Fruit fly (Drosophila melanogaster) whole organism, embryonic: Measurements from ENCODE around the gene CG13364.

Experiments
- ATbp ChIP-seq: fragments of 200-800 bp; sonication (Bioruptor generic); optimal IDR thresholded peaks from 2 replicates; lab custom pipeline; 2017; ENCODE audit warnings: missing biosample characterization, mild to moderate bottlenecking, missing genetic modification characterization, missing genetic modification reagents
- BtbVII ChIP-seq: fragments of 200-800 bp; sonication (Bioruptor generic); optimal IDR thresholded peaks from 3 replicates; lab custom pipeline; 2017; ENCODE audit warnings: missing biosample characterization, mild to moderate bottlenecking, missing genetic modification characterization
- Bteb2 ChIP-seq: fragments of 200-800 bp; sonication (Bioruptor generic); optimal IDR thresholded peaks from 2 replicates; lab custom pipeline; 2016; ENCODE audit warnings: missing biosample characterization, missing genetic modification characterization
- CG10267 ChIP-seq: fragments of 200-800 bp; sonication (Bioruptor generic); optimal IDR thresholded peaks from 2 replicates; lab custom pipeline; 2018; ENCODE audit warnings: missing biosample characterization, mild to moderate bottlenecking, missing genetic modification characterization, moderate library complexity
- CG10366 ChIP-seq: fragments of 200-800 bp; sonication (Bioruptor generic); IDR thresholded peaks from 2 replicates; pipeline ENCODE4 v1.3.6; 2022; ENCODE audit warnings: missing biosample characterization, missing genetic modification characterization
- CG11398 ChIP-seq: fragments of 200-800 bp; sonication (Bioruptor generic); optimal IDR thresholded peaks from 2 replicates; lab custom pipeline; 2016; ENCODE audit warnings: missing biosample characterization, missing genetic modification characterization
- CG11560 ChIP-seq: fragments of 200-800 bp; sonication (Bioruptor generic); IDR thresholded peaks from 3 replicates; pipeline ENCODE4 v1.3.6; 2022; ENCODE audit warnings: missing biosample characterization, missing genetic modification characterization
- CG11723 ChIP-seq: fragments of 200-800 bp; sonication (Bioruptor generic); optimal IDR thresholded peaks from 2 replicates; lab custom pipeline; 2017; ENCODE audit warnings: missing biosample characterization, mild to moderate bottlenecking, missing genetic modification characterization
- CG12744 ChIP-seq: fragments of 200-800 bp; sonication (Bioruptor generic); optimal IDR thresholded peaks from 2 replicates; lab custom pipeline; 2016; ENCODE audit warnings: missing biosample characterization, missing genetic modification characterization
- CG13123 ChIP-seq: fragments of 200-800 bp; sonication (Bioruptor generic); optimal IDR thresholded peaks from 2 replicates; lab custom pipeline; 2016; ENCODE audit warnings: missing biosample characterization, missing genetic modification characterization
- CG13287 ChIP-seq: fragments of 200-800 bp; sonication (Bioruptor generic); IDR thresholded peaks from 2 replicates; pipeline ENCODE4 v1.3.6; 2022; ENCODE audit warnings: missing biosample characterization, missing genetic modification characterization; ENCODE audit not compliant: partially characterized antibody
- CG14860 ChIP-seq: fragments of 200-800 bp; sonication (Bioruptor generic); IDR thresholded peaks from 3 replicates; pipeline ENCODE4 v1.3.6; 2022; ENCODE audit warnings: missing biosample characterization, missing genetic modification characterization; ENCODE audit not compliant: partially characterized antibody
- CG15011 ChIP-seq: fragments of 200-800 bp; sonication (Bioruptor generic); optimal IDR thresholded peaks from 3 replicates; lab custom pipeline; 2018; ENCODE audit warnings: missing biosample characterization, mild to moderate bottlenecking, missing genetic modification characterization
- CG16813 ChIP-seq: fragments of 200-800 bp; sonication (Bioruptor generic); IDR thresholded peaks from 3 replicates; pipeline ENCODE4 v1.3.6; 2022; ENCODE audit warnings: missing biosample characterization, missing genetic modification characterization; ENCODE audit not compliant: partially characterized antibody
- CG17802 ChIP-seq: fragments of 200-800 bp; sonication (Bioruptor generic); optimal IDR thresholded peaks from 2 replicates; lab custom pipeline; 2018; ENCODE audit warnings: missing biosample characterization, mild to moderate bottlenecking, missing genetic modification characterization, moderate library complexity
- CG17829 ChIP-seq: fragments of 200-800 bp; optimal IDR thresholded peaks from 2 replicates; lab custom pipeline; 2019; ENCODE audit warnings: missing biosample characterization, mild to moderate bottlenecking, missing genetic modification characterization, moderate library complexity
- CG31441 ChIP-seq: fragments of 200-800 bp; sonication (Bioruptor generic); IDR thresholded peaks from 2 replicates; pipeline ENCODE4 v1.3.6; 2022; ENCODE audit warnings: missing biosample characterization, missing genetic modification characterization
- CG32767 ChIP-seq: fragments of 200-800 bp; sonication (Bioruptor generic); IDR thresholded peaks from 2 replicates; pipeline ENCODE4 v1.3.6; 2022; ENCODE audit warnings: missing biosample characterization, missing genetic modification characterization
- CG34422 ChIP-seq: fragments of 200-800 bp; sonication (Bioruptor generic); IDR thresholded peaks from 3 replicates; pipeline ENCODE4 v1.3.6; 2022; ENCODE audit warnings: missing biosample characterization, missing genetic modification characterization
- CG4328 ChIP-seq: fragments of 200-800 bp; sonication (Bioruptor generic); optimal IDR thresholded peaks from 3 replicates; lab custom pipeline; 2017; ENCODE audit warnings: missing biosample characterization, missing genetic modification reagents, missing genetic modification characterization
- CG4424 ChIP-seq: fragments of 200-800 bp; sonication (Bioruptor generic); optimal IDR thresholded peaks from 3 replicates; lab custom pipeline; 2016; ENCODE audit warnings: missing biosample characterization, missing genetic modification characterization
- CG5245 ChIP-seq: fragments of 200-800 bp; sonication (Bioruptor generic); optimal IDR thresholded peaks from 3 replicates; lab custom pipeline; 2016; ENCODE audit warnings: missing biosample characterization, missing genetic modification characterization
- CG6654 ChIP-seq: fragments of 200-800 bp; sonication (Bioruptor generic); optimal IDR thresholded peaks from 2 replicates; lab custom pipeline; 2017; ENCODE audit warnings: missing biosample characterization, mild to moderate bottlenecking, missing genetic modification characterization
- CG7372 ChIP-seq: fragments of 200-800 bp; sonication (Bioruptor generic); IDR thresholded peaks from 2 replicates; pipeline ENCODE4 v1.3.6; 2022; ENCODE audit warnings: missing biosample characterization, missing genetic modification characterization
- CG8281 ChIP-seq: fragments of 200-800 bp; sonication (Bioruptor generic); optimal IDR thresholded peaks from 2 replicates; lab custom pipeline; 2018; ENCODE audit warnings: missing biosample characterization, mild to moderate bottlenecking, missing genetic modification characterization, moderate library complexity
- CG8944 ChIP-seq: fragments of 200-800 bp; sonication (Bioruptor generic); optimal IDR thresholded peaks from 3 replicates; lab custom pipeline; 2016; ENCODE audit warnings: missing biosample characterization, missing genetic modification characterization
- CG9876 ChIP-seq: fragments of 200-800 bp; sonication (Bioruptor generic); optimal IDR thresholded peaks from 2 replicates; lab custom pipeline; 2016; ENCODE audit warnings: missing biosample characterization, missing genetic modification characterization
- Dip2 ChIP-seq: fragments of 200-800 bp; sonication (Bioruptor generic); IDR thresholded peaks from 2 replicates; pipeline ENCODE4 v1.3.6; 2022; ENCODE audit warnings: missing biosample characterization, missing genetic modification characterization
- Doc2 ChIP-seq: fragments of 200-800 bp; sonication (Bioruptor generic); IDR thresholded peaks from 2 replicates; pipeline ENCODE4 v1.3.6; 2022; ENCODE audit warnings: missing biosample characterization, missing genetic modification characterization
- Drgx ChIP-seq: fragments of 200-800 bp; sonication (Bioruptor generic); IDR thresholded peaks from 2 replicates; pipeline ENCODE4 v1.3.6; 2022; ENCODE audit warnings: missing biosample characterization, missing genetic modification characterization
- Jarid2 ChIP-seq: fragments of 200-800 bp; sonication (Bioruptor generic); optimal IDR thresholded peaks from 3 replicates; lab custom pipeline; 2017; ENCODE audit warnings: mild to moderate bottlenecking, missing biosample characterization, missing genetic modification reagents, missing genetic modification characterization
- Oaz ChIP-seq: fragments of 200-800 bp; sonication (Bioruptor generic); IDR thresholded peaks from 2 replicates; pipeline ENCODE4 v1.3.6; 2022; ENCODE audit warnings: missing biosample characterization, missing genetic modification characterization
- Poxn ChIP-seq: fragments of 200-800 bp; sonication (Bioruptor generic); IDR thresholded peaks from 2 replicates; pipeline ENCODE4 v1.3.6; 2022; ENCODE audit warnings: missing biosample characterization, missing genetic modification characterization
- Sry-δ ChIP-seq: fragments of 200-800 bp; sonication (Bioruptor generic); optimal IDR thresholded peaks from 2 replicates; lab custom pipeline; 2016; ENCODE audit warnings: missing biosample characterization, missing genetic modification characterization
- TFAM ChIP-seq: fragments of 200-800 bp; sonication (Bioruptor generic); optimal IDR thresholded peaks from 2 replicates; lab custom pipeline; 2017; ENCODE audit warnings: missing biosample characterization, missing genetic modification characterization, inconsistent platforms
- al ChIP-seq: fragments of 200-800 bp; sonication (Bioruptor generic); IDR thresholded peaks from 2 replicates; pipeline ENCODE4 v1.3.6; 2022; ENCODE audit warnings: missing biosample characterization, missing genetic modification characterization
- bigmax ChIP-seq: fragments of 200-800 bp; sonication (Bioruptor generic); optimal IDR thresholded peaks from 2 replicates; lab custom pipeline; 2018; ENCODE audit warnings: missing biosample characterization, mild to moderate bottlenecking, missing genetic modification characterization
- caup ChIP-seq: fragments of 200-800 bp; sonication (Bioruptor generic); optimal IDR thresholded peaks from 3 replicates; lab custom pipeline; 2017; ENCODE audit warnings: missing biosample characterization, mild to moderate bottlenecking, missing genetic modification characterization, moderate library complexity; ENCODE audit not compliant: severe bottlenecking
- da ChIP-seq: fragments of 200-800 bp; sonication (Bioruptor generic); optimal IDR thresholded peaks from 2 replicates; lab custom pipeline; 2016; ENCODE audit warnings: missing biosample characterization, missing genetic modification characterization
- eyg ChIP-seq: fragments of 200-800 bp; sonication (Bioruptor generic); optimal IDR thresholded peaks from 3 replicates; lab custom pipeline; 2016; ENCODE audit warnings: missing biosample characterization, missing genetic modification characterization
- fd64A ChIP-seq: fragments of 200-800 bp; sonication (Bioruptor generic); optimal IDR thresholded peaks from 3 replicates; lab custom pipeline; 2018; ENCODE audit warnings: missing biosample characterization, mild to moderate bottlenecking, missing genetic modification characterization
- hkb ChIP-seq, 2 experiments: fragments of 200-800 bp in 1 of 2; fragments of >200 bp in 1 of 2; sonication (Bioruptor generic) in 1 of 2; IDR thresholded peaks in 1 of 2; optimal IDR thresholded peaks in 1 of 2; 2 replicates each; pipeline versions ENCODE4 v1.3.6 to Lab custom; 2017 to 2022; ENCODE audit warnings: missing biosample characterization in 1 of 2, missing genetic modification characterization in 1 of 2
- hth ChIP-seq: fragments of >200 bp; optimal IDR thresholded peaks from 2 replicates; lab custom pipeline; 2017; ENCODE audit warnings: inconsistent platforms
- jigr1 ChIP-seq: fragments of 200-800 bp; sonication (Bioruptor generic); IDR thresholded peaks from 3 replicates; pipeline ENCODE4 v1.3.6; 2022; ENCODE audit warnings: missing biosample characterization, missing genetic modification characterization
- kay ChIP-seq: fragments of 200-800 bp; sonication (Bioruptor generic); optimal IDR thresholded peaks from 2 replicates; lab custom pipeline; 2016; ENCODE audit warnings: missing biosample characterization, missing genetic modification characterization
- pb ChIP-seq: fragments of 200-800 bp; sonication (Bioruptor generic); optimal IDR thresholded peaks from 3 replicates; lab custom pipeline; 2016; ENCODE audit warnings: missing biosample characterization, missing genetic modification characterization
- slp2 ChIP-seq: fragments of 200-800 bp; sonication (Bioruptor generic); optimal IDR thresholded peaks from 2 replicates; lab custom pipeline; 2016; ENCODE audit warnings: missing biosample characterization, missing genetic modification characterization
- tap ChIP-seq: fragments of 200-800 bp; optimal IDR thresholded peaks from 3 replicates; lab custom pipeline; 2019; ENCODE audit warnings: missing biosample characterization, mild to moderate bottlenecking, missing genetic modification characterization, moderate library complexity
- yki ChIP-seq: fragments of >200 bp; optimal IDR thresholded peaks from 3 replicates; lab custom pipeline; 2018
- z ChIP-seq: fragments of 200-800 bp; sonication (Bioruptor generic); IDR thresholded peaks from 3 replicates; pipeline ENCODE4 v1.3.6; 2022; ENCODE audit warnings: missing biosample characterization, missing genetic modification characterization

The CG13364 gene

dm6 chrX:655492-656379, 30.7 kb upstream of the CG13364 start, which contains the start of the genes Hmt4-20 and SkpA (continued):
- TF ChIP-seq fd64A (no peak), al (GFP tag; lab: Robert Waterston, UW) (no peak), CG6654 (GFP tag; lab: Kevin White, UChicago) (no peak), CG12744 (GFP tag; lab: Kevin White, UChicago) (no peak), CG13287 (GFP tag; lab: Robert Waterston, UW) (peak; percentile 86), CG16813 (GFP tag; lab: Robert Waterston, UW) (peak; percentile 96), ATbp (GFP tag; lab: Kevin White, UChicago) (no peak), CG9876 (GFP tag; lab: Kevin White, UChicago) (no peak), yki (lab: Kevin White, UChicago) (peak; percentile 3), bigmax (GFP tag; lab: Kevin White, UChicago) (no peak), hkb (optimal IDR thresholded peaks at IDR 0.05; lab: Kevin White, UChicago) (peak; percentile 78), hkb (GFP tag; IDR thresholded peaks at IDR 0.05; lab: Robert Waterston, UW) (no peak), CG7372 (GFP tag; lab: Robert Waterston, UW) (no peak), CG10366 (no peak), CG8281 (no peak), CG15011 (GFP tag; lab: Kevin White, UChicago) (no peak), Poxn (GFP tag; lab: Robert Waterston, UW) (no peak), jigr1 (no peak), CG5245 (GFP tag; lab: Kevin White, UChicago) (no peak), CG13123 (GFP tag; lab: Kevin White, UChicago) (peak; percentile 5), CG14860 (GFP tag; lab: Robert Waterston, UW) (peak; percentile 88), CG4328 (no peak), CG31441 (GFP tag; lab: Robert Waterston, UW) (no peak), CG8944 (GFP tag; lab: Kevin White, UChicago) (no peak), z (no peak), CG17802 (no peak), pb (GFP tag; lab: Kevin White, UChicago) (no peak), Sry-δ (peak; percentile 99), slp2 (GFP tag; lab: Kevin White, UChicago) (no peak), CG11723 (GFP tag; lab: Kevin White, UChicago) (no peak), Jarid2 (GFP tag; lab: Kevin White, UChicago) (no peak), CG34422 (no peak; the same call in 2 of the 3 replicates), CG11398 (GFP tag; lab: Kevin White, UChicago) (no peak), CG17829 (tag; lab: Kevin White, UChicago) (peak; percentile 46), Drgx (no peak), hth (lab: Kevin White, UChicago) (no peak), TFAM (GFP tag; lab: Kevin White, UChicago) (no peak), da (GFP tag; lab: Kevin White, UChicago) (peak; percentile 18), Doc2 (no peak), CG4424 (GFP tag; lab: Kevin White, UChicago) (no peak), CG11560 (tag; lab: Robert Waterston, UW) (peak; percentile 59; the same call in 2 of the 3 replicates), Dip2 (no peak), kay (no peak), Oaz (GFP tag; lab: Robert Waterston, UW) (no peak), BtbVII (GFP tag; lab: Kevin White, UChicago) (no peak), Bteb2 (GFP tag; lab: Kevin White, UChicago) (no peak), tap (tag; lab: Kevin White, UChicago) (no peak), CG10267 (tag; lab: Kevin White, UChicago) (peak; percentile 62), caup (GFP tag; lab: Kevin White, UChicago) (no peak), eyg (GFP tag; lab: Kevin White, UChicago) (no peak), CG32767 (GFP tag; lab: Robert Waterston, UW) (no peak)
